Worm (Caenorhabditis elegans): ENCODE results near the gene F28A10.1.

- TF ChIP-seq nhr-23 (tag; optimal IDR thresholded peaks at IDR 0.05), result no peak
- no peak for TF ChIP-seq egl-27 (tag; optimal IDR thresholded peaks at IDR 0.05)
- no peak for TF ChIP-seq aly-2 (tag; optimal IDR thresholded peaks at IDR 0.05)
- TF ChIP-seq tbx-2 (tag; optimal IDR thresholded peaks at IDR 0.05), result no peak
- no peak for TF ChIP-seq daf-12 (tag; optimal IDR thresholded peaks at IDR 0.05)
- no peak for TF ChIP-seq nhr-28 (tag; optimal IDR thresholded peaks at IDR 0.05)
- no peak for TF ChIP-seq nhr-77 (tag; optimal IDR thresholded peaks at IDR 0.05)
- no peak for TF ChIP-seq elt-1 (tag; optimal IDR thresholded peaks at IDR 0.05)
- TF ChIP-seq sea-2 (GFP tag; optimal IDR thresholded peaks at IDR 0.05), result no peak
- TF ChIP-seq jun-1 (tag; optimal IDR thresholded peaks at IDR 0.05), result no peak
- no peak for TF ChIP-seq elt-3 (tag; optimal IDR thresholded peaks at IDR 0.05)
Observed at ce11 chrII:845618-846017, 20.0 kb downstream of the F28A10.1 start, which contains the start of gene F28A10.7.
